Fruit fly (Drosophila melanogaster) whole organism, embryonic: ENCODE measurements around the gene swa.

Experiments used
- CG10321 ChIP-seq: fragments of 200-800 bp; sonication (Bioruptor generic); IDR thresholded peaks from 2 replicates; pipeline ENCODE4 v1.3.6; 2022; ENCODE audit warnings: missing biosample characterization, missing genetic modification characterization
- CG1647 ChIP-seq: fragments of 200-800 bp; sonication (Bioruptor generic); optimal IDR thresholded peaks from 3 replicates; lab custom pipeline; 2016; ENCODE audit warnings: missing biosample characterization, missing genetic modification characterization
- CG17612 ChIP-seq: fragments of 200-800 bp; sonication (Bioruptor generic); IDR thresholded peaks from 2 replicates; pipeline ENCODE4 v1.3.6; 2022; ENCODE audit warnings: missing biosample characterization, missing genetic modification characterization
- CG2712 ChIP-seq: fragments of 200-800 bp; optimal IDR thresholded peaks from 3 replicates; lab custom pipeline; 2019; ENCODE audit warnings: missing biosample characterization, mild to moderate bottlenecking, missing genetic modification characterization, moderate library complexity
- CG4282 ChIP-seq: fragments of 200-800 bp; sonication (Bioruptor generic); optimal IDR thresholded peaks from 2 replicates; lab custom pipeline; 2016; ENCODE audit warnings: missing biosample characterization, missing genetic modification characterization
- CG6854 ChIP-seq: fragments of 200-800 bp; sonication (Bioruptor generic); optimal IDR thresholded peaks from 3 replicates; lab custom pipeline; 2017; ENCODE audit warnings: missing biosample characterization, mild to moderate bottlenecking, missing genetic modification characterization
- CG8765 ChIP-seq: fragments of 200-800 bp; sonication (Bioruptor generic); IDR thresholded peaks from 2 replicates; pipeline ENCODE4 v1.3.6; 2022; ENCODE audit warnings: missing biosample characterization, missing genetic modification characterization
- CG9215 ChIP-seq: fragments of 200-800 bp; sonication (Bioruptor generic); IDR thresholded peaks from 2 replicates; pipeline ENCODE4 v1.3.6; 2022; ENCODE audit warnings: missing biosample characterization, missing genetic modification characterization
- CG9797 ChIP-seq: fragments of 200-800 bp; sonication (Bioruptor generic); optimal IDR thresholded peaks from 3 replicates; lab custom pipeline; 2018; ENCODE audit warnings: missing biosample characterization, mild to moderate bottlenecking, missing genetic modification characterization
- CG9932 ChIP-seq: fragments of 200-800 bp; sonication (Bioruptor generic); IDR thresholded peaks from 2 replicates; pipeline ENCODE4 v1.3.6; 2022; ENCODE audit warnings: missing biosample characterization, missing genetic modification characterization
- CkIIα-i1 ChIP-seq: fragments of 200-800 bp; sonication (Bioruptor generic); IDR thresholded peaks from 2 replicates; pipeline ENCODE4 v1.3.6; 2022; ENCODE audit warnings: missing biosample characterization, missing genetic modification characterization
- D19A ChIP-seq: fragments of 200-800 bp; optimal IDR thresholded peaks from 3 replicates; lab custom pipeline; 2019; ENCODE audit warnings: missing biosample characterization, mild to moderate bottlenecking, missing genetic modification characterization, moderate library complexity
- Dll ChIP-seq: fragments of 200-800 bp; sonication (Bioruptor generic); IDR thresholded peaks from 4 replicates; pipeline ENCODE4 v1.3.6; 2022; ENCODE audit warnings: missing biosample characterization, missing genetic modification characterization; ENCODE audit not compliant: partially characterized antibody
- Doc3 ChIP-seq: fragments of 200-800 bp; sonication (Bioruptor generic); IDR thresholded peaks from 3 replicates; pipeline ENCODE4 v1.3.6; 2022; ENCODE audit warnings: missing biosample characterization, missing genetic modification characterization; ENCODE audit not compliant: partially characterized antibody
- E2f2 ChIP-seq: fragments of 200-800 bp; sonication (Bioruptor generic); IDR thresholded peaks from 2 replicates; pipeline ENCODE4 v1.3.6; 2022; ENCODE audit warnings: missing biosample characterization, missing genetic modification characterization
- Hr3 ChIP-seq: fragments of 200-800 bp; sonication (Bioruptor generic); optimal IDR thresholded peaks from 3 replicates; lab custom pipeline; 2016; ENCODE audit warnings: missing biosample characterization, missing genetic modification characterization
- Hr39 ChIP-seq: fragments of >200 bp; optimal IDR thresholded peaks from 2 replicates; lab custom pipeline; 2017
- Lim3 ChIP-seq: fragments of 200-800 bp; sonication (Bioruptor generic); IDR thresholded peaks from 2 replicates; pipeline ENCODE4 v1.3.6; 2022; ENCODE audit warnings: missing biosample characterization, missing genetic modification characterization
- Max ChIP-seq: fragments of 200-800 bp; sonication (Bioruptor generic); optimal IDR thresholded peaks from 2 replicates; lab custom pipeline; 2016; ENCODE audit warnings: missing biosample characterization, mild to moderate bottlenecking, missing genetic modification characterization
- Med ChIP-seq: fragments of 200-800 bp; sonication (Bioruptor generic); peaks from one replicate; lab custom pipeline; 2016; ENCODE audit warnings: missing biosample characterization, missing genetic modification characterization, mild to moderate bottlenecking, inconsistent platforms, moderate library complexity
- NC2α ChIP-seq: fragments of 200-800 bp; sonication (Bioruptor generic); optimal IDR thresholded peaks from 2 replicates; lab custom pipeline; 2016; ENCODE audit warnings: missing biosample characterization, missing genetic modification characterization
- NfI ChIP-seq: fragments of 200-800 bp; sonication (Bioruptor generic); optimal IDR thresholded peaks from 3 replicates; lab custom pipeline; 2018; ENCODE audit warnings: missing biosample characterization, mild to moderate bottlenecking, missing genetic modification characterization, moderate library complexity
- Pdp1 ChIP-seq, 2 experiments: fragments of 200-800 bp; sonication (Bioruptor generic); optimal IDR thresholded peaks; 3 replicates each; lab custom pipeline; 2016; ENCODE audit warnings: missing biosample characterization in 2 of 2, missing genetic modification characterization in 2 of 2, mild to moderate bottlenecking in 1 of 2, moderate library complexity in 1 of 2
- Ptx1 ChIP-seq: fragments of 200-800 bp; sonication (Bioruptor generic); IDR thresholded peaks from 2 replicates; pipeline ENCODE4 v1.3.6; 2022; ENCODE audit warnings: missing biosample characterization, missing genetic modification characterization
- Sin3A ChIP-seq: fragments of >200 bp; optimal IDR thresholded peaks from 2 replicates; lab custom pipeline; 2018
- Stat92E ChIP-seq, 3 experiments: fragments of >200 bp in 2 of 3; fragments of 200-800 bp in 1 of 3; sonication (Bioruptor generic) in 1 of 3; optimal IDR thresholded peaks; 2 replicates each; lab custom pipeline; 2017 to 2019; ENCODE audit warnings: missing biosample characterization in 3 of 3, missing genetic modification characterization in 3 of 3, mild to moderate bottlenecking in 1 of 3, moderate library complexity in 1 of 3
- Tbp ChIP-seq: fragments of >200 bp; optimal IDR thresholded peaks from 2 replicates; lab custom pipeline; 2018; ENCODE audit warnings: missing biosample characterization, missing genetic modification characterization
- Xrp1 ChIP-seq: fragments of 200-800 bp; sonication (Bioruptor generic); IDR thresholded peaks from 2 replicates; pipeline ENCODE4 v1.3.6; 2022; ENCODE audit warnings: missing biosample characterization, missing genetic modification characterization
- ac ChIP-seq: fragments of 200-800 bp; sonication (Bioruptor generic); optimal IDR thresholded peaks from 3 replicates; lab custom pipeline; 2017; ENCODE audit warnings: missing biosample characterization, mild to moderate bottlenecking, missing genetic modification characterization
- cad ChIP-seq: fragments of >200 bp; optimal IDR thresholded peaks from 2 replicates; lab custom pipeline; 2017; ENCODE audit warnings: missing biosample characterization, missing genetic modification characterization
- chn ChIP-seq: fragments of 200-800 bp; sonication (Bioruptor generic); optimal IDR thresholded peaks from 2 replicates; lab custom pipeline; 2016; ENCODE audit warnings: missing biosample characterization, missing genetic modification characterization
- cwo ChIP-seq: fragments of 200-800 bp; sonication (Bioruptor generic); optimal IDR thresholded peaks from 3 replicates; lab custom pipeline; 2017; ENCODE audit warnings: missing biosample characterization, missing genetic modification characterization, mild to moderate bottlenecking, moderate library complexity, missing genetic modification reagents
- eve ChIP-seq, 2 experiments: fragments of >200 bp; optimal IDR thresholded peaks; 2 replicates each; lab custom pipeline; 2017; ENCODE audit warnings: missing biosample characterization in 2 of 2, missing genetic modification characterization in 2 of 2
- fd3F ChIP-seq: fragments of 200-800 bp; sonication (Bioruptor generic); optimal IDR thresholded peaks from 2 replicates; lab custom pipeline; 2018; ENCODE audit warnings: missing biosample characterization, mild to moderate bottlenecking, missing genetic modification characterization, moderate library complexity
- ind ChIP-seq: fragments of 200-800 bp; sonication (Bioruptor generic); optimal IDR thresholded peaks from 3 replicates; lab custom pipeline; 2016; ENCODE audit warnings: missing biosample characterization, missing genetic modification characterization
- insv ChIP-seq, 2 experiments: fragments of 200-800 bp; sonication (Bioruptor generic); optimal IDR thresholded peaks; 3 replicates each; lab custom pipeline; 2016 to 2018; ENCODE audit warnings: missing biosample characterization in 2 of 2, missing genetic modification characterization in 2 of 2
- lola ChIP-seq, 3 experiments: fragments of >200 bp in 2 of 3; fragments of 200-800 bp in 1 of 3; sonication (Bioruptor generic) in 1 of 3; optimal IDR thresholded peaks; 2 replicates each; lab custom pipeline; 2017 to 2019; ENCODE audit warnings: missing biosample characterization in 3 of 3, missing genetic modification characterization in 3 of 3, mild to moderate bottlenecking in 1 of 3, moderate library complexity in 1 of 3
- maf-S ChIP-seq: fragments of 200-800 bp; sonication (Bioruptor generic); optimal IDR thresholded peaks from 2 replicates; lab custom pipeline; 2016; ENCODE audit warnings: missing biosample characterization, missing genetic modification characterization
- mam ChIP-seq: fragments of 200-800 bp; sonication (Bioruptor generic); optimal IDR thresholded peaks from 3 replicates; lab custom pipeline; 2016; ENCODE audit warnings: missing biosample characterization, missing genetic modification characterization
- mirr ChIP-seq: fragments of 200-800 bp; sonication (Bioruptor generic); optimal IDR thresholded peaks from 3 replicates; lab custom pipeline; 2018; ENCODE audit warnings: missing biosample characterization, mild to moderate bottlenecking, missing genetic modification characterization
- pan ChIP-seq, 4 experiments: fragments of >200 bp in 3 of 4; fragments of 200-800 bp in 1 of 4; sonication (Bioruptor generic) in 1 of 4; optimal IDR thresholded peaks in 3 of 4; IDR thresholded peaks in 1 of 4; 2 replicates each; pipeline versions ENCODE4 v1.3.6 to Lab custom; 2017 to 2022; ENCODE audit warnings: missing biosample characterization in 2 of 4, missing genetic modification characterization in 2 of 4, mixed read lengths in 1 of 4
- peb ChIP-seq: fragments of 200-800 bp; sonication (Bioruptor generic); IDR thresholded peaks from 2 replicates; pipeline ENCODE4 v1.3.6; 2022; ENCODE audit warnings: missing biosample characterization, missing genetic modification characterization
- row ChIP-seq: fragments of 200-800 bp; sonication (Bioruptor generic); IDR thresholded peaks from 3 replicates; pipeline ENCODE4 v1.3.6; 2022; ENCODE audit warnings: missing biosample characterization, missing genetic modification characterization
- sisA ChIP-seq: fragments of 200-800 bp; sonication (Bioruptor generic); IDR thresholded peaks from 2 replicates; pipeline ENCODE4 v1.3.6; 2022; ENCODE audit warnings: missing biosample characterization, missing genetic modification characterization
- sna ChIP-seq: fragments of 200-800 bp; sonication (Bioruptor generic); IDR thresholded peaks from 2 replicates; pipeline ENCODE4 v1.3.6; 2022; ENCODE audit warnings: missing biosample characterization, missing genetic modification characterization; ENCODE audit not compliant: partially characterized antibody
- ssp ChIP-seq: fragments of 200-800 bp; sonication (Bioruptor generic); IDR thresholded peaks from 2 replicates; pipeline ENCODE4 v1.3.6; 2022; ENCODE audit warnings: missing biosample characterization, missing genetic modification characterization
- stc ChIP-seq: fragments of 200-800 bp; sonication (Bioruptor generic); IDR thresholded peaks from 2 replicates; pipeline ENCODE4 v1.3.6; 2022; ENCODE audit warnings: missing biosample characterization, missing genetic modification characterization
- tgo ChIP-seq: fragments of 200-800 bp; sonication (Bioruptor generic); IDR thresholded peaks from 3 replicates; pipeline ENCODE4 v1.3.6; 2022; ENCODE audit warnings: missing biosample characterization, missing genetic modification characterization
- tll ChIP-seq, 2 experiments: fragments of 200-800 bp in 1 of 2; fragments of >200 bp in 1 of 2; sonication (Bioruptor generic) in 1 of 2; optimal IDR thresholded peaks; 2 replicates each; lab custom pipeline; 2017 to 2019; ENCODE audit warnings: missing biosample characterization in 2 of 2, missing genetic modification characterization in 2 of 2, mild to moderate bottlenecking in 1 of 2, moderate library complexity in 1 of 2
- trem ChIP-seq: fragments of 200-800 bp; optimal IDR thresholded peaks from 3 replicates; lab custom pipeline; 2019; ENCODE audit warnings: missing biosample characterization, mild to moderate bottlenecking, missing genetic modification characterization, moderate library complexity
- z ChIP-seq: fragments of 200-800 bp; sonication (Bioruptor generic); IDR thresholded peaks from 3 replicates; pipeline ENCODE4 v1.3.6; 2022; ENCODE audit warnings: missing biosample characterization, missing genetic modification characterization

Gene swa

dm6 chrX:6365632-6366356 is at the start of gene swa, which contains the start of gene Marf (continued):
- TF ChIP-seq Xrp1: no peak
- no peak for TF ChIP-seq CG6854
- no peak for TF ChIP-seq fd3F
- TF ChIP-seq peb: no peak
- TF ChIP-seq cwo: no peak
- no peak for TF ChIP-seq cad (GFP tag; lab: Kevin White, UChicago)
- no peak for TF ChIP-seq mam (GFP tag; lab: Kevin White, UChicago)
- TF ChIP-seq CG10321 (GFP tag; lab: Robert Waterston, UW): no peak
- peak; percentile 63 for TF ChIP-seq E2f2
- no peak for TF ChIP-seq Doc3 (GFP tag; lab: Robert Waterston, UW)
- no peak for TF ChIP-seq ac (GFP tag; lab: Kevin White, UChicago)
- no peak for TF ChIP-seq Stat92E (GFP tag; optimal IDR thresholded peaks at IDR 0.05; lab: Kevin White, UChicago)
- TF ChIP-seq ssp (GFP tag; lab: Robert Waterston, UW): no peak
- TF ChIP-seq row (GFP tag; lab: Robert Waterston, UW): peak; percentile 6; the same call in 1 of the 3 replicates
- no peak for TF ChIP-seq NC2α
- no peak for TF ChIP-seq stc (GFP tag; lab: Robert Waterston, UW)
- TF ChIP-seq Hr3: no peak
- no peak for TF ChIP-seq CG1647 (GFP tag; lab: Kevin White, UChicago)
- TF ChIP-seq Lim3 (GFP tag; lab: Robert Waterston, UW): no peak
- TF ChIP-seq CkIIα-i1 (GFP tag; lab: Robert Waterston, UW): no peak
- TF ChIP-seq Dll (GFP tag; lab: Robert Waterston, UW): no peak
- no peak for TF ChIP-seq eve (GFP tag; optimal IDR thresholded peaks at IDR 0.05; lab: Kevin White, UChicago)
- no peak for TF ChIP-seq tgo (GFP tag; lab: Robert Waterston, UW)
- no peak for TF ChIP-seq chn
- TF ChIP-seq Sin3A (lab: Kevin White, UChicago): peak; percentile 18
- TF ChIP-seq mirr: no peak
- no peak for TF ChIP-seq Hr39
- TF ChIP-seq CG9932 (GFP tag; lab: Robert Waterston, UW): no peak
- TF ChIP-seq D19A (tag; lab: Kevin White, UChicago): no peak
- TF ChIP-seq CG9797 (GFP tag; lab: Kevin White, UChicago): peak; percentile 71
- TF ChIP-seq CG2712 (tag; lab: Kevin White, UChicago): no peak
- TF ChIP-seq tll (GFP tag; optimal IDR thresholded peaks at IDR 0.05; lab: Kevin White, UChicago): no peak
- TF ChIP-seq Max (GFP tag; lab: Kevin White, UChicago): no peak
- no peak for TF ChIP-seq Tbp
- no peak for TF ChIP-seq maf-S (GFP tag; lab: Kevin White, UChicago)
- TF ChIP-seq Ptx1 (GFP tag; lab: Robert Waterston, UW): no peak
- no peak for TF ChIP-seq CG8765 (GFP tag; lab: Robert Waterston, UW)
- TF ChIP-seq sna: no peak
- TF ChIP-seq CG4282: no peak
- peak; percentile 31 for TF ChIP-seq trem (tag; lab: Kevin White, UChicago)
- no peak for TF ChIP-seq Med (GFP tag; lab: Kevin White, UChicago)
- no peak for TF ChIP-seq sisA (GFP tag; lab: Robert Waterston, UW)
- TF ChIP-seq lola (GFP tag; optimal IDR thresholded peaks at IDR 0.05; lab: Kevin White, UChicago): no peak
- no peak for TF ChIP-seq z (GFP tag; lab: Robert Waterston, UW)
- no peak for TF ChIP-seq pan (optimal IDR thresholded peaks at IDR 0.05; lab: Kevin White, UChicago)
- no peak for TF ChIP-seq pan (GFP tag; optimal IDR thresholded peaks at IDR 0.05 in 1 of 2, IDR thresholded peaks at IDR 0.05 in 1 of 2)
- TF ChIP-seq NfI: no peak
- no peak for TF ChIP-seq CG17612 (GFP tag; lab: Robert Waterston, UW)
- TF ChIP-seq Pdp1 (GFP tag; optimal IDR thresholded peaks at IDR 0.05; lab: Kevin White, UChicago): peak in 1 of 2 experiments; percentile 95
- no peak for TF ChIP-seq CG9215
- TF ChIP-seq insv (GFP tag; optimal IDR thresholded peaks at IDR 0.05; lab: Kevin White, UChicago): peak; percentile 52 to 96
- TF ChIP-seq ind (GFP tag; lab: Kevin White, UChicago): no peak
